Worm (Caenorhabditis elegans) whole organism, midembryonic: ENCODE results near the gene Y32F6B.9.

Source experiments
- T22C8.4 ChIP-seq: fragments of 200-800 bp; sonication (Bioruptor generic); IDR thresholded peaks from 2 replicates; pipeline ENCODE4 v1.3.6; 2022; ENCODE audit warnings: missing genetic modification characterization, missing compliant biosample characterization
- cog-1 ChIP-seq: sonication (generic microtip); optimal IDR thresholded peaks from 2 replicates; lab custom pipeline; 2016; ENCODE audit warnings: missing genetic modification characterization, missing compliant biosample characterization
- flt-1 ChIP-seq: fragments of 200-800 bp; sonication (Bioruptor generic); IDR thresholded peaks from 2 replicates; pipeline ENCODE4 v1.3.6; 2022; ENCODE audit warnings: missing genetic modification characterization, missing compliant biosample characterization
- klf-2 ChIP-seq: fragments of 200-800 bp; sonication (Bioruptor generic); conservative IDR thresholded peaks from 2 replicates; pipeline ENCODE4 v1.3.6; 2022; ENCODE audit warnings: missing genetic modification reagents, missing genetic modification characterization, missing compliant biosample characterization
- med-1 ChIP-seq: sonication (generic microtip); optimal IDR thresholded peaks from 2 replicates; lab custom pipeline; 2017; ENCODE audit warnings: missing genetic modification characterization, mild to moderate bottlenecking, missing compliant biosample characterization, antibody characterized with exemption, missing genetic modification reagents; ENCODE audit not compliant: insufficient read depth
- ref-1 ChIP-seq: fragments of 200-800 bp; sonication (Bioruptor generic); conservative IDR thresholded peaks from 2 replicates; pipeline ENCODE4 v1.3.6; 2022; ENCODE audit warnings: missing genetic modification reagents, missing genetic modification characterization, missing compliant biosample characterization
- tab-1 ChIP-seq: fragments of 200-800 bp; sonication (Bioruptor generic); IDR thresholded peaks from 2 replicates; pipeline ENCODE4 v1.3.6; 2022; ENCODE audit warnings: missing genetic modification characterization, missing compliant biosample characterization
- ztf-23 ChIP-seq: fragments of 200-800 bp; sonication (Bioruptor generic); IDR thresholded peaks from 2 replicates; pipeline ENCODE4 v1.3.6; 2022; ENCODE audit warnings: missing genetic modification reagents, missing genetic modification characterization, missing compliant biosample characterization
- ztf-29 ChIP-seq: fragments of 200-800 bp; sonication (Bioruptor generic); IDR thresholded peaks from 2 replicates; pipeline ENCODE4 v1.3.6; 2022; ENCODE audit warnings: missing genetic modification reagents, missing genetic modification characterization, missing compliant biosample characterization

Y32F6B.9 gene

ce11 chrV:10450355-10450754 lies 28.1 kb upstream of the Y32F6B.9 start:
- peak; percentile 90 for TF ChIP-seq flt-1 (GFP tag; lab: Robert Waterston, UW)
- peak; percentile 61; the same call in 1 of the 2 replicates for TF ChIP-seq ref-1 (GFP tag; lab: Robert Waterston, UW)
- peak; percentile 85 for TF ChIP-seq ztf-23 (GFP tag; lab: Robert Waterston, UW)
- peak; percentile 89 for TF ChIP-seq klf-2 (GFP tag; lab: Robert Waterston, UW)

- no peak for TF ChIP-seq tab-1 (GFP tag; lab: Robert Waterston, UW)
- TF ChIP-seq med-1 (GFP tag; lab: Kevin White, UChicago) = no peak
- TF ChIP-seq ztf-29 = no peak
These were observed 25.0 kb upstream of the Y32F6B.9 start, which contains the start of gene Y32F6A.5 for ce11 chrV:10453466-10453865. Gene Y32F6A.5 (minus strand): TSS chrV:10453605.

ce11 chrV:10457247-10457646 lies 21.3 kb upstream of the Y32F6B.9 start, which contains the start of gene F22E12.1:
Gene F22E12.1 (minus strand): TSS chrV:10457347.
- TF ChIP-seq ref-1 (GFP tag; lab: Robert Waterston, UW) (no peak), klf-2 (GFP tag; lab: Robert Waterston, UW) (no peak), ztf-23 (GFP tag; lab: Robert Waterston, UW) (no peak), T22C8.4 (GFP tag; lab: Robert Waterston, UW) (no peak), flt-1 (GFP tag; lab: Robert Waterston, UW) (no peak), med-1 (GFP tag; lab: Kevin White, UChicago) (no peak), ztf-29 (no peak), tab-1 (GFP tag; lab: Robert Waterston, UW) (no peak), cog-1 (tag; lab: Kevin White, UChicago) (no peak)

- TF ChIP-seq med-1 (GFP tag; lab: Kevin White, UChicago) = no peak
- TF ChIP-seq cog-1 (tag; lab: Kevin White, UChicago) = no peak
- TF ChIP-seq tab-1 (GFP tag; lab: Robert Waterston, UW) = no peak
- TF ChIP-seq ztf-23 (GFP tag; lab: Robert Waterston, UW) = no peak
- TF ChIP-seq T22C8.4 (GFP tag; lab: Robert Waterston, UW) = no peak
- no peak for TF ChIP-seq ref-1 (GFP tag; lab: Robert Waterston, UW)
- TF ChIP-seq ztf-29 = no peak
- no peak for TF ChIP-seq klf-2 (GFP tag; lab: Robert Waterston, UW)
- TF ChIP-seq flt-1 (GFP tag; lab: Robert Waterston, UW) = no peak
These were observed 17.8 kb upstream of the Y32F6B.9 start for ce11 chrV:10460685-10461084.

- TF ChIP-seq tab-1 (GFP tag; lab: Robert Waterston, UW) (no peak), flt-1 (GFP tag; lab: Robert Waterston, UW) (no peak), med-1 (GFP tag; lab: Kevin White, UChicago) (no peak), klf-2 (GFP tag; lab: Robert Waterston, UW) (no peak), cog-1 (tag; lab: Kevin White, UChicago) (no peak), ztf-29 (no peak), ref-1 (GFP tag; lab: Robert Waterston, UW) (no peak), T22C8.4 (GFP tag; lab: Robert Waterston, UW) (no peak), ztf-23 (GFP tag; lab: Robert Waterston, UW) (no peak)
These were observed 16.4 kb upstream of the Y32F6B.9 start, which contains the start of gene chw-1 for ce11 chrV:10462066-10462465. Gene chw-1 (plus strand): TSS chrV:10462282.

ce11 chrV:10463276-10463675 lies 15.2 kb upstream of the Y32F6B.9 start, which contains the start of gene F22E12.3:
Gene F22E12.3 (minus strand): TSS chrV:10463376.
- TF ChIP-seq flt-1 (GFP tag; lab: Robert Waterston, UW) (no peak), T22C8.4 (GFP tag; lab: Robert Waterston, UW) (no peak), ztf-29 (no peak), med-1 (GFP tag; lab: Kevin White, UChicago) (no peak), cog-1 (tag; lab: Kevin White, UChicago) (no peak), klf-2 (GFP tag; lab: Robert Waterston, UW) (no peak)

- TF ChIP-seq cog-1 (tag; lab: Kevin White, UChicago) (no peak), T22C8.4 (GFP tag; lab: Robert Waterston, UW) (no peak), klf-2 (GFP tag; lab: Robert Waterston, UW) (no peak)
These were observed 14.3 kb upstream of the Y32F6B.9 start for ce11 chrV:10464160-10464559.

ce11 chrV:10464746-10465145 lies 13.8 kb upstream of the Y32F6B.9 start:
- TF ChIP-seq klf-2 (GFP tag; lab: Robert Waterston, UW) (no peak), cog-1 (tag; lab: Kevin White, UChicago) (no peak), T22C8.4 (GFP tag; lab: Robert Waterston, UW) (no peak), ztf-23 (GFP tag; lab: Robert Waterston, UW) (no peak), tab-1 (GFP tag; lab: Robert Waterston, UW) (no peak), ztf-29 (no peak), ref-1 (GFP tag; lab: Robert Waterston, UW) (no peak), flt-1 (GFP tag; lab: Robert Waterston, UW) (no peak), med-1 (GFP tag; lab: Kevin White, UChicago) (no peak)

- no peak for TF ChIP-seq ztf-29
- TF ChIP-seq klf-2 (GFP tag; lab: Robert Waterston, UW) = no peak
- TF ChIP-seq T22C8.4 (GFP tag; lab: Robert Waterston, UW) = no peak
- TF ChIP-seq ztf-23 (GFP tag; lab: Robert Waterston, UW) = no peak
- no peak for TF ChIP-seq med-1 (GFP tag; lab: Kevin White, UChicago)
- TF ChIP-seq flt-1 (GFP tag; lab: Robert Waterston, UW) = no peak
- TF ChIP-seq tab-1 (GFP tag; lab: Robert Waterston, UW) = no peak
- no peak for TF ChIP-seq cog-1 (tag; lab: Kevin White, UChicago)
- no peak for TF ChIP-seq ref-1 (GFP tag; lab: Robert Waterston, UW)
These were observed 13.0 kb upstream of the Y32F6B.9 start for ce11 chrV:10465478-10465877.
